Fruit fly (Drosophila melanogaster) Kc167 (cell line): ENCODE measurements around the gene Dad1.

ENCODE experiments used
- Myc ChIP-seq: fragments of >200 bp; optimal IDR thresholded peaks from 2 replicates; lab custom pipeline; 2017; ENCODE audit warnings: missing external identifiers
- Sin3A ChIP-seq: fragments of >200 bp; optimal IDR thresholded peaks from 2 replicates; lab custom pipeline; 2018; ENCODE audit warnings: missing external identifiers
- h ChIP-seq: fragments of >200 bp; optimal IDR thresholded peaks from 3 replicates; lab custom pipeline; 2018; ENCODE audit warnings: missing external identifiers
- insv ChIP-seq: fragments of >200 bp; optimal IDR thresholded peaks from 3 replicates; lab custom pipeline; 2018; ENCODE audit warnings: missing external identifiers
- psq ChIP-seq: fragments of >200 bp; optimal IDR thresholded peaks from 2 replicates; lab custom pipeline; 2017; ENCODE audit warnings: missing external identifiers
- ttk ChIP-seq: sonication (Bioruptor generic); optimal IDR thresholded peaks from 2 replicates; lab custom pipeline; 2017; ENCODE audit warnings: missing external identifiers

The Dad1 gene

dm6 chr2L:8399863-8400598 is 16.1 kb upstream of the Dad1 start, which contains the start of gene CG31898:
Gene CG31898 (plus strand): TSS chr2L:8400421.
- TF ChIP-seq Myc (lab: Kevin White, UChicago) (no peak), h (lab: Kevin White, UChicago) (no peak), ttk (lab: Kevin White, UChicago) (no peak), Sin3A (no peak), insv (lab: Kevin White, UChicago) (no peak), psq (lab: Kevin White, UChicago) (no peak)

- no peak for TF ChIP-seq insv (lab: Kevin White, UChicago)
- no peak for TF ChIP-seq ttk (lab: Kevin White, UChicago)
- TF ChIP-seq Myc (lab: Kevin White, UChicago) = no peak
- TF ChIP-seq psq (lab: Kevin White, UChicago) = no peak
- no peak for TF ChIP-seq Sin3A
- TF ChIP-seq h (lab: Kevin White, UChicago) = no peak
Measured at dm6 chr2L:8398721-8399120, 14.8 kb upstream of the Dad1 start, which contains the start of gene CG13386. Gene CG13386 (plus strand): TSS chr2L:8399021.

dm6 chr2L:8395996-8396699 is 12.2 kb upstream of the Dad1 start, which contains the start of the genes Peritrophin-15a and CG13385:
Gene Peritrophin-15a (minus strand): TSS chr2L:8396096.
Gene CG13385 (plus strand): TSS chr2L:8396649.
- TF ChIP-seq psq (lab: Kevin White, UChicago) (no peak), h (lab: Kevin White, UChicago) (no peak), ttk (lab: Kevin White, UChicago) (no peak), Sin3A (no peak), insv (lab: Kevin White, UChicago) (no peak), Myc (lab: Kevin White, UChicago) (no peak)

dm6 chr2L:8394840-8395239 is 10.9 kb upstream of the Dad1 start, which contains the start of gene Peritrophin-15b:
Gene Peritrophin-15b (minus strand): TSS chr2L:8394940.
- TF ChIP-seq Myc (lab: Kevin White, UChicago) (no peak), Sin3A (no peak), h (lab: Kevin White, UChicago) (no peak), insv (lab: Kevin White, UChicago) (no peak), psq (lab: Kevin White, UChicago) (no peak), ttk (lab: Kevin White, UChicago) (no peak)

dm6 chr2L:8394180-8394579 is 10.2 kb upstream of the Dad1 start, which contains the start of gene lectin-29Ca:
Gene lectin-29Ca (minus strand): TSS chr2L:8394280.
- no peak for TF ChIP-seq Myc (lab: Kevin White, UChicago)
- TF ChIP-seq h (lab: Kevin White, UChicago) = no peak
- no peak for TF ChIP-seq ttk (lab: Kevin White, UChicago)
- TF ChIP-seq Sin3A = no peak
- TF ChIP-seq psq (lab: Kevin White, UChicago) = no peak
- no peak for TF ChIP-seq insv (lab: Kevin White, UChicago)

- TF ChIP-seq Sin3A (no peak), ttk (lab: Kevin White, UChicago) (no peak), psq (lab: Kevin White, UChicago) (no peak), h (lab: Kevin White, UChicago) (no peak), Myc (lab: Kevin White, UChicago) (no peak), insv (lab: Kevin White, UChicago) (no peak)
Measured at dm6 chr2L:8393122-8393521, 9.2 kb upstream of the Dad1 start, which contains the start of gene Acp29AB. Gene Acp29AB (minus strand): TSS chr2L:8393222.

dm6 chr2L:8392298-8392697 is 8.4 kb upstream of the Dad1 start, which contains the start of gene CG42820:
Gene CG42820 (minus strand): TSS chr2L:8392398.
- TF ChIP-seq ttk (lab: Kevin White, UChicago) (no peak), psq (lab: Kevin White, UChicago) (no peak), insv (lab: Kevin White, UChicago) (no peak), Sin3A (no peak), Myc (lab: Kevin White, UChicago) (no peak), h (lab: Kevin White, UChicago) (no peak)

dm6 chr2L:8389231-8389630 is 5.3 kb upstream of the Dad1 start, which contains the start of gene CG42819:
Gene CG42819 (minus strand): TSS chr2L:8389331.
- no peak for TF ChIP-seq Sin3A
- TF ChIP-seq Myc (lab: Kevin White, UChicago) = no peak
- TF ChIP-seq ttk (lab: Kevin White, UChicago) = no peak
- no peak for TF ChIP-seq h (lab: Kevin White, UChicago)
- TF ChIP-seq psq (lab: Kevin White, UChicago) = no peak
- TF ChIP-seq insv (lab: Kevin White, UChicago) = no peak

dm6 chr2L:8385849-8386248 is 1.9 kb upstream of the Dad1 start:
- TF ChIP-seq psq (lab: Kevin White, UChicago) (no peak), h (lab: Kevin White, UChicago) (no peak), ttk (lab: Kevin White, UChicago) (no peak), insv (lab: Kevin White, UChicago) (no peak), Sin3A (no peak), Myc (lab: Kevin White, UChicago) (no peak)

- TF ChIP-seq psq (lab: Kevin White, UChicago) = no peak
- TF ChIP-seq h (lab: Kevin White, UChicago) = no peak
- TF ChIP-seq ttk (lab: Kevin White, UChicago) = no peak
- TF ChIP-seq Sin3A = no peak
- TF ChIP-seq insv (lab: Kevin White, UChicago) = no peak
- no peak for TF ChIP-seq Myc (lab: Kevin White, UChicago)
Measured at dm6 chr2L:8384985-8385519, 1.1 kb upstream of the Dad1 start.

- no peak for TF ChIP-seq Sin3A
- TF ChIP-seq insv (lab: Kevin White, UChicago) = no peak
- no peak for TF ChIP-seq Myc (lab: Kevin White, UChicago)
- TF ChIP-seq ttk (lab: Kevin White, UChicago) = no peak
- TF ChIP-seq h (lab: Kevin White, UChicago) = no peak
- no peak for TF ChIP-seq psq (lab: Kevin White, UChicago)
Measured at dm6 chr2L:8382646-8383045, 1.3 kb downstream of the Dad1 start, which contains the start of the genes CG13392 and Rcd4. Gene CG13392 (minus strand): TSS chr2L:8382807. Gene Rcd4 (plus strand): TSS chr2L:8382861.
